Worm (Caenorhabditis elegans) whole organism, young adult: ENCODE results near the gene Y45F10C.6.
"Not testable (repeated sequence)": the region's sequence is repeated elsewhere in the genome, so short reads cannot be mapped to it uniquely, and the experiment has no call there.

ENCODE experiments used
- F22D6.2 ChIP-seq: sonication (generic microtip); optimal IDR thresholded peaks from 2 replicates; lab custom pipeline; 2016; ENCODE audit warnings: mild to moderate bottlenecking, missing genetic modification characterization, missing compliant biosample characterization
- F33H1.4 ChIP-seq: fragments of 200-800 bp; sonication (Bioruptor generic); IDR thresholded peaks from 2 replicates; pipeline ENCODE4 v1.3.6; 2022; ENCODE audit warnings: missing genetic modification reagents, missing genetic modification characterization, missing compliant biosample characterization
- F37B4.10 ChIP-seq: fragments of 200-800 bp; sonication (Bioruptor generic); IDR thresholded peaks from 2 replicates; pipeline ENCODE4 v1.3.6; 2022; ENCODE audit warnings: missing genetic modification characterization, missing compliant biosample characterization
- F39B2.1 ChIP-seq: fragments of 200-800 bp; sonication (Bioruptor generic); IDR thresholded peaks from 2 replicates; pipeline ENCODE4 v1.3.6; 2022; ENCODE audit warnings: missing genetic modification reagents, missing genetic modification characterization, missing compliant biosample characterization
- F52B5.7 ChIP-seq: sonication (generic microtip); optimal IDR thresholded peaks from 2 replicates; lab custom pipeline; 2016; ENCODE audit warnings: mild to moderate bottlenecking, missing genetic modification characterization, missing compliant biosample characterization
- K11D2.4 ChIP-seq: fragments of 200-800 bp; sonication (Bioruptor generic); IDR thresholded peaks from 2 replicates; pipeline ENCODE4 v1.3.6; 2022; ENCODE audit warnings: missing genetic modification reagents, missing genetic modification characterization, missing compliant biosample characterization
- T26A5.8 ChIP-seq: sonication (generic microtip); optimal IDR thresholded peaks from 2 replicates; lab custom pipeline; 2016; ENCODE audit warnings: missing genetic modification characterization, missing compliant biosample characterization
- Y53F4B.3 ChIP-seq: fragments of 200-800 bp; sonication (Bioruptor generic); IDR thresholded peaks from 2 replicates; pipeline ENCODE4 v1.3.6; 2022; ENCODE audit warnings: missing genetic modification reagents, missing genetic modification characterization, missing compliant biosample characterization
- Y53G8AR.9 ChIP-seq: fragments of 200-800 bp; sonication (Bioruptor generic); conservative IDR thresholded peaks from 2 replicates; pipeline ENCODE4 v1.3.6; 2022; ENCODE audit warnings: missing genetic modification reagents, missing genetic modification characterization, missing compliant biosample characterization
- akir-1 ChIP-seq: fragments of 200-800 bp; sonication (Bioruptor generic); optimal IDR thresholded peaks from 2 replicates; lab custom pipeline; 2018; ENCODE audit warnings: mild to moderate bottlenecking, missing genetic modification characterization, moderate library complexity, missing compliant biosample characterization
- aptf-2 ChIP-seq: fragments of 200-800 bp; sonication (Bioruptor generic); conservative IDR thresholded peaks from 2 replicates; pipeline ENCODE4 v1.3.6; 2022; ENCODE audit warnings: missing genetic modification reagents, missing genetic modification characterization, missing compliant biosample characterization
- athp-1 ChIP-seq: sonication (generic microtip); optimal IDR thresholded peaks from 2 replicates; lab custom pipeline; 2017; ENCODE audit warnings: mild to moderate bottlenecking, missing genetic modification characterization, missing compliant biosample characterization
- attf-6 ChIP-seq: fragments of 200-800 bp; sonication (Bioruptor generic); IDR thresholded peaks from 2 replicates; pipeline ENCODE4 v1.3.6; 2022; ENCODE audit warnings: missing genetic modification reagents, missing genetic modification characterization, missing compliant biosample characterization
- bed-1 ChIP-seq: fragments of 200-800 bp; sonication (Bioruptor generic); IDR thresholded peaks from 2 replicates; pipeline ENCODE4 v1.3.6; 2022; ENCODE audit warnings: missing genetic modification reagents, missing genetic modification characterization, missing compliant biosample characterization
- ceh-27 ChIP-seq: fragments of 200-800 bp; sonication (Bioruptor generic); optimal IDR thresholded peaks from 2 replicates; lab custom pipeline; 2018; ENCODE audit warnings: mild to moderate bottlenecking, missing genetic modification characterization, moderate library complexity, missing compliant biosample characterization
- ceh-40 ChIP-seq: fragments of 200-800 bp; sonication (Bioruptor generic); IDR thresholded peaks from 2 replicates; pipeline ENCODE4 v1.3.6; 2022; ENCODE audit warnings: missing genetic modification characterization, missing compliant biosample characterization
- ceh-79 ChIP-seq: sonication (generic microtip); optimal IDR thresholded peaks from 2 replicates; lab custom pipeline; 2017; ENCODE audit warnings: mild to moderate bottlenecking, missing genetic modification characterization, missing compliant biosample characterization
- dpl-1 ChIP-seq: fragments of 150-350 bp; optimal IDR thresholded peaks from 2 replicates; lab custom pipeline; 2014; ENCODE audit warnings: missing biosample characterization, missing genetic modification reagents, missing genetic modification characterization
- gei-17 ChIP-seq: fragments of 200-800 bp; sonication (Bioruptor generic); optimal IDR thresholded peaks from 2 replicates; lab custom pipeline; 2018; ENCODE audit warnings: mild to moderate bottlenecking, missing genetic modification characterization, missing compliant biosample characterization
- hlh-26 ChIP-seq: fragments of 200-800 bp; sonication (Bioruptor generic); conservative IDR thresholded peaks from 2 replicates; pipeline ENCODE4 v1.3.6; 2022; ENCODE audit warnings: missing genetic modification reagents, missing genetic modification characterization, missing compliant biosample characterization
- hmg-20 ChIP-seq: fragments of 200-800 bp; sonication (Bioruptor generic); IDR thresholded peaks from 2 replicates; pipeline ENCODE4 v1.3.6; 2022; ENCODE audit warnings: missing genetic modification reagents, missing genetic modification characterization, missing compliant biosample characterization
- hrde-1 ChIP-seq: sonication (generic microtip); optimal IDR thresholded peaks from 2 replicates; lab custom pipeline; 2016; ENCODE audit warnings: missing genetic modification characterization, mild to moderate bottlenecking, missing compliant biosample characterization, moderate library complexity, missing genotype, missing genetic modification reagents, borderline replicate concordance
- lin-54 ChIP-seq: fragments of 200-800 bp; sonication (Bioruptor generic); optimal IDR thresholded peaks from 2 replicates; lab custom pipeline; 2018; ENCODE audit warnings: mild to moderate bottlenecking, missing genetic modification characterization, missing compliant biosample characterization
- madf-3 ChIP-seq: fragments of 200-800 bp; sonication (Bioruptor generic); IDR thresholded peaks from 2 replicates; pipeline ENCODE4 v1.3.6; 2022; ENCODE audit warnings: missing genetic modification reagents, missing genetic modification characterization, missing compliant biosample characterization
- madf-8 ChIP-seq: fragments of 200-800 bp; sonication (Bioruptor generic); conservative IDR thresholded peaks from 2 replicates; pipeline ENCODE4 v1.3.6; 2022; ENCODE audit warnings: missing genetic modification reagents, missing genetic modification characterization, missing compliant biosample characterization
- mel-28 ChIP-seq: sonication (generic microtip); optimal IDR thresholded peaks from 2 replicates; lab custom pipeline; 2016; ENCODE audit warnings: borderline replicate concordance, mild to moderate bottlenecking, missing genetic modification characterization, missing compliant biosample characterization
- nhr-27 ChIP-seq: fragments of 200-800 bp; sonication (Bioruptor generic); optimal IDR thresholded peaks from 2 replicates; lab custom pipeline; 2018; ENCODE audit warnings: mild to moderate bottlenecking, missing genetic modification characterization, moderate library complexity, missing compliant biosample characterization
- nhr-80 ChIP-seq: sonication (generic microtip); optimal IDR thresholded peaks from 2 replicates; lab custom pipeline; 2016; ENCODE audit warnings: missing genetic modification characterization, missing compliant biosample characterization
- pha-4 ChIP-seq: fragments of 150-350 bp; sonication (generic microtip); optimal IDR thresholded peaks from 2 replicates; lab custom pipeline; 2014; ENCODE audit warnings: missing biosample characterization, missing genetic modification reagents, missing genetic modification characterization
- rcor-1 ChIP-seq: fragments of 200-800 bp; sonication (Bioruptor generic); IDR thresholded peaks from 2 replicates; pipeline ENCODE4 v1.3.6; 2022; ENCODE audit warnings: missing genetic modification reagents, missing genetic modification characterization, missing compliant biosample characterization
- rpc-1 ChIP-seq, 2 experiments: fragments of 150-350 bp in 1 of 2; sonication (generic microtip) in 1 of 2; optimal IDR thresholded peaks; 2 replicates each; lab custom pipeline; 2014 to 2018; ENCODE audit warnings: missing biosample characterization in 1 of 2, missing genetic modification characterization in 1 of 2, missing genetic modification reagents in 1 of 2, missing genotype in 1 of 2
- snpc-4 ChIP-seq, 5 experiments: fragments of 150-350 bp in 1 of 5; sonication (generic microtip) in 4 of 5; optimal IDR thresholded peaks; 2 replicates each; lab custom pipeline; 2014 to 2018; ENCODE audit warnings: missing genetic modification characterization in 5 of 5, missing biosample characterization in 3 of 5, antibody characterized with exemption in 2 of 5, mild to moderate bottlenecking in 2 of 5, missing compliant biosample characterization in 2 of 5, missing genotype in 2 of 5, moderate library complexity in 2 of 5, missing genetic modification reagents in 1 of 5
- unc-130 ChIP-seq: sonication (generic microtip); optimal IDR thresholded peaks from 2 replicates; lab custom pipeline; 2016; ENCODE audit warnings: missing genetic modification reagents, missing genetic modification characterization, missing compliant biosample characterization
- ztf-22 ChIP-seq: fragments of 200-800 bp; sonication (Bioruptor generic); optimal IDR thresholded peaks from 2 replicates; lab custom pipeline; 2018; ENCODE audit warnings: mild to moderate bottlenecking, missing genetic modification characterization, moderate library complexity, missing compliant biosample characterization
- ztf-6 ChIP-seq: fragments of 200-800 bp; sonication (Bioruptor generic); IDR thresholded peaks from 2 replicates; pipeline ENCODE4 v1.3.6; 2022; ENCODE audit warnings: missing genetic modification reagents, missing genetic modification characterization, missing compliant biosample characterization

Y45F10C.6 gene

ce11 chrIV:13652023-13652422, at the start of gene Y45F10C.6:
TSS of gene Y45F10C.6 (plus strand) at chrIV:13652323.
- not testable (repeated sequence) for TF ChIP-seq K11D2.4 (GFP tag; lab: Robert Waterston, UW); athp-1 (tag; lab: Kevin White, UChicago); F39B2.1 (GFP tag; lab: Robert Waterston, UW)

- TF ChIP-seq nhr-80 (peak; percentile 26), gei-17 (GFP tag; lab: Kevin White, UChicago) (no peak)
Observed at ce11 chrIV:13609755-13610154, 42.4 kb upstream of the Y45F10C.6 start, which contains the start of gene C08F11.13. TSS of gene C08F11.13 (minus strand) at chrIV:13609892.

DNA sequence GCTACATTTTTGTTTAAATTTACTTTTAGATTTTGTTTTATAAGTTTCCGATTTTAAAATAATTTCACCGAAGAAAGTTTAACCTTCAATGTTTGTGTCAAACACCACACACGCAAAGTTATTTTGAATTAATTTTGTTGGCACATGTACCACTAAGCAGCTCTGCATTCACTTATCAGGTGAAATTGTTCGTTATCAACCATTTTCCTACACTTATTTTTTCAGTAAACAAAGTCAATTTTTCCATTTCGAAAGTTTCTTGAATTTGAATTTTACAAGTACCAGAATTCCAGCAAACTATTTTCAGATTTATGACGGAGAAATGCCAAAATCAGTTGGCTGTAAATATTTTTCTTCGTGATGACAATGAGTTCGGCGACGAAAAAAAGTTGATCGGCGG, 32.9 kb upstream of the Y45F10C.6 start, which contains the start of gene C08F11.3:
TSS of gene C08F11.3 (plus strand) at position 301 of the 400 bp plus-strand sequence.
- TF ChIP-seq F37B4.10: no peak

DNA sequence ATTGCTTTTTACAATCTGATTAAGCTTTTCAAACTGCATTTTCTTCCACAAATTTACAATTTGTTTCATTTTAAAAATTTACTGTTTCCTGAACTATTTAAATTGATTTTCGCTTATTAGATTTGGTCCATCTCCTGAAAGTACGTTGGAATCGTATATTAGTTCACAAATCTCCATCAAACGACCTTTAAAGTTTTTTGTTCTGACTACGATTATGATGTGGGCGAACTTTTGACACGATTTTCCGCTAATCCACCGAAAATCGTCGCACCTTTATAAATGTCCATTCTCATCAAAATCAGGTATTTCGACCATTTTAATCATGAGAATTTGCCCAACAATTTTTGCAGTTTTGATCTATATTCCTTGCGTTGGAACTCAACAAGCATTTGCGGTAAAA, 28.6 kb upstream of the Y45F10C.6 start, which contains the start of gene C08F11.1:
TSS of gene C08F11.1 (plus strand) at position 301 of the 400 bp plus-strand sequence.
- TF ChIP-seq F33H1.4 (GFP tag; lab: Robert Waterston, UW) (no peak), snpc-4 (GFP tag; optimal IDR thresholded peaks at IDR 0.05; lab: Kevin White, UChicago) (no peak), snpc-4 (tag; optimal IDR thresholded peaks at IDR 0.05; lab: Kevin White, UChicago) (peak in 1 of 4 experiments; percentile 29)

DNA sequence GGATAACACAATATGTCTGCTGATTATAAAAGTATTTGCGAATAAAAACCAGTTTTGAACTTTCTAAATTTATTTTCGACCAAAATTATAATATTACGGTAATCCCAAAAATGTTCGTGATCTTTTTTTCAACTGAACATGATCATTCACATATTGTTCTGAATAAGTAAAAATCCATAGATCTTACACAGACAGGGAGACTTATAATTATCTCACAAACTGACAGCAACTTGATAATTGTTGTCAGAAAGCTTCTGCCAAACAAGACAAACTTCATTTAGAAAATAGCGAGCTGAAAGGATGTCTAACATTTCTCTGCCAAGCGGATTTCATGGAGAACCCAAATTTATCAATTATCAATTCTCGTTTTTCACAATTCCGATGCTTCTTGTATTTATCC, 25.7 kb upstream of the Y45F10C.6 start, which contains the start of gene sru-21:
TSS of gene sru-21 (plus strand) at position 301 of the 400 bp plus-strand sequence.
- no peak for TF ChIP-seq rcor-1 (GFP tag; lab: Robert Waterston, UW)
- TF ChIP-seq ceh-27 (GFP tag; lab: Kevin White, UChicago): no peak
- no peak for TF ChIP-seq pha-4
- TF ChIP-seq ztf-6 (GFP tag; lab: Robert Waterston, UW): no peak
- no peak for TF ChIP-seq T26A5.8
- TF ChIP-seq Y53F4B.3 (GFP tag; lab: Robert Waterston, UW): no peak
- TF ChIP-seq hmg-20 (GFP tag; lab: Robert Waterston, UW): no peak
- TF ChIP-seq dpl-1 (GFP tag; lab: Kevin White, UChicago): no peak
- no peak for TF ChIP-seq madf-8
- TF ChIP-seq attf-6 (GFP tag; lab: Robert Waterston, UW): no peak
- no peak for TF ChIP-seq mel-28
- no peak for TF ChIP-seq akir-1
- no peak for TF ChIP-seq unc-130 (GFP tag; lab: Kevin White, UChicago)
- no peak for TF ChIP-seq Y53G8AR.9 (GFP tag; lab: Robert Waterston, UW)

DNA sequence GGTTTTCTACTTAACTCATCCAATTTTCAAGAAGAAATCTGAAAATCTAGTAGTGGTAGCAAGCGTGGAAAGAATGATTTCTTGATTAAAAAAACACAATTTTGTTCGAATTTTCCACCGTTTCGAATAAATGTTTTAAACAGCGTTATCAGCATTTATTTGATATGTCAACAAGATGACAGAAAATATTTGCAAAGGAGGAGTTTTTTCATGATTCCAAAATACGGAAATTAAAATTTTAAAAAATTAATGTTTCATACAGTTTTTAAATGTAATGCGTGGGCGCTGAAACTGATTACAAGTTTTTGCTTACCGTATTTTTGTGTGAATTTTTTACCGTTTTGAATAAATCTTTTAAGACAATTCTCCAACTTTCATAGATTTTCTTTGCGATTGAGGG, 19.5 kb upstream of the Y45F10C.6 start:
- TF ChIP-seq hlh-26 (GFP tag; lab: Robert Waterston, UW): no peak
- no peak for TF ChIP-seq hrde-1 (tag; lab: Kevin White, UChicago)
- TF ChIP-seq ztf-22 (GFP tag; lab: Kevin White, UChicago): no peak
- TF ChIP-seq aptf-2: no peak
- TF ChIP-seq lin-54: no peak
- TF ChIP-seq F22D6.2 (tag; lab: Kevin White, UChicago): no peak
- TF ChIP-seq unc-130 (GFP tag; lab: Kevin White, UChicago): no peak
- TF ChIP-seq ceh-40 (GFP tag; lab: Robert Waterston, UW): no peak
- TF ChIP-seq ceh-79 (tag; lab: Kevin White, UChicago): no peak
- TF ChIP-seq nhr-27: no peak
- TF ChIP-seq bed-1 (GFP tag; lab: Robert Waterston, UW): no peak
- TF ChIP-seq rpc-1 (optimal IDR thresholded peaks at IDR 0.05; lab: Kevin White, UChicago): no peak
- no peak for TF ChIP-seq rpc-1 (tag; optimal IDR thresholded peaks at IDR 0.05; lab: Kevin White, UChicago)
- no peak for TF ChIP-seq attf-6 (GFP tag; lab: Robert Waterston, UW)
- TF ChIP-seq madf-3 (GFP tag; lab: Robert Waterston, UW): no peak
- TF ChIP-seq F52B5.7 (tag; lab: Kevin White, UChicago): no peak
